Worm (Caenorhabditis elegans) whole organism, early embryonic: ENCODE data around the gene flp-21.

Experiments used
- B0310.2 ChIP-seq: sonication (generic microtip); optimal IDR thresholded peaks from 2 replicates; lab custom pipeline; 2016; ENCODE audit warnings: mild to moderate bottlenecking, missing genetic modification characterization, missing compliant biosample characterization
- F13C5.2 ChIP-seq: sonication (generic microtip); optimal IDR thresholded peaks from 2 replicates; lab custom pipeline; 2017; ENCODE audit warnings: mild to moderate bottlenecking, missing genetic modification characterization, inconsistent platforms, missing compliant biosample characterization
- aly-1 ChIP-seq: sonication (generic microtip); optimal IDR thresholded peaks from 2 replicates; lab custom pipeline; 2016; ENCODE audit warnings: missing genetic modification characterization, missing compliant biosample characterization
- ama-1 ChIP-seq: fragments of 150-350 bp; optimal IDR thresholded peaks from 2 replicates; lab custom pipeline; 2014
- ceh-13 ChIP-seq: fragments of 200-800 bp; sonication (Bioruptor generic); optimal IDR thresholded peaks from 2 replicates; lab custom pipeline; 2018; ENCODE audit warnings: mild to moderate bottlenecking, missing genetic modification characterization, missing compliant biosample characterization
- ceh-36 ChIP-seq: sonication (generic microtip); optimal IDR thresholded peaks from 2 replicates; lab custom pipeline; 2016; ENCODE audit warnings: missing genetic modification characterization, inconsistent platforms, missing compliant biosample characterization
- ets-7 ChIP-seq: sonication (generic microtip); optimal IDR thresholded peaks from 2 replicates; lab custom pipeline; 2016; ENCODE audit warnings: missing genotype, missing genetic modification characterization, missing compliant biosample characterization
- flt-1 ChIP-seq: fragments of 200-800 bp; sonication (Bioruptor generic); IDR thresholded peaks from 2 replicates; pipeline ENCODE4 v1.3.6; 2022; ENCODE audit warnings: missing genetic modification characterization, missing compliant biosample characterization
- hmbx-1 ChIP-seq: sonication (generic microtip); optimal IDR thresholded peaks from 2 replicates; lab custom pipeline; 2016; ENCODE audit warnings: mild to moderate bottlenecking, missing genetic modification characterization, missing compliant biosample characterization
- hmg-4 ChIP-seq: fragments of 200-800 bp; sonication (Bioruptor generic); optimal IDR thresholded peaks from 2 replicates; lab custom pipeline; 2018; ENCODE audit warnings: mild to moderate bottlenecking, missing genetic modification characterization, missing compliant biosample characterization
- hnd-1 ChIP-seq: sonication (generic microtip); optimal IDR thresholded peaks from 2 replicates; lab custom pipeline; 2016; ENCODE audit warnings: missing genetic modification characterization, missing compliant biosample characterization
- pes-1 ChIP-seq: fragments of 200-800 bp; sonication (Bioruptor generic); IDR thresholded peaks from 2 replicates; pipeline ENCODE4 v1.3.6; 2022; ENCODE audit warnings: missing genetic modification reagents, missing genetic modification characterization, missing compliant biosample characterization
- scrt-1 ChIP-seq: fragments of 200-800 bp; sonication (Bioruptor generic); IDR thresholded peaks from 2 replicates; pipeline ENCODE4 v1.3.6; 2022; ENCODE audit warnings: missing genetic modification characterization, missing compliant biosample characterization
- sea-1 ChIP-seq: fragments of 200-800 bp; sonication (Bioruptor generic); conservative IDR thresholded peaks from 2 replicates; pipeline ENCODE4 v1.3.6; 2022; ENCODE audit warnings: missing genetic modification characterization, missing compliant biosample characterization
- tbx-11 ChIP-seq: fragments of 200-800 bp; sonication (Bioruptor generic); IDR thresholded peaks from 2 replicates; pipeline ENCODE4 v1.3.6; 2022; ENCODE audit warnings: missing genetic modification characterization, missing compliant biosample characterization
- tbx-37 ChIP-seq: fragments of 200-800 bp; sonication (Bioruptor generic); conservative IDR thresholded peaks from 2 replicates; pipeline ENCODE4 v1.3.6; 2022; ENCODE audit warnings: missing genetic modification reagents, missing genetic modification characterization, missing compliant biosample characterization
- tra-4 ChIP-seq: sonication (generic microtip); optimal IDR thresholded peaks from 2 replicates; lab custom pipeline; 2017; ENCODE audit warnings: missing genetic modification characterization, missing compliant biosample characterization

flp-21 gene

DNA sequence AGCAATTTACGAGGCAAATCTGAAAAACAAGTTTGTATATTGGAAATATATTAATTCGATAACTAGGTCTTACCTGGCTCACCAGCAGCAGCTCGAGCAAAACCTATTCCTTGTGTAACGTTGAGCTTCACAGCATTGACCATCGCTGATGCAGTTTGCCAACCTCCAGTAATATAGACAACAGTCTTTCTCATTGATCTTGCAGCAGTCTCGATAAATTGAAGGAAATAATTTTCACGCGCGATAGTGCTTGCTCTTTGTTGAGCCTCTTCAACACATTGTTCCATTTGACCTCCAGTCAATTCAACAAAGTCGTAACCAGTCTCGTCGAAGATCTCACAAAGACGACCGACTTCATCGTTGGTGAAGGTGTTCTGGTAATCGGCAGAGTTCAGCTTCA is 17.4 kb downstream of the flp-21 start:
- TF ChIP-seq aly-1 (tag; lab: Kevin White, UChicago) = no peak
- TF ChIP-seq tbx-37 (GFP tag; lab: Robert Waterston, UW) = no peak

DNA sequence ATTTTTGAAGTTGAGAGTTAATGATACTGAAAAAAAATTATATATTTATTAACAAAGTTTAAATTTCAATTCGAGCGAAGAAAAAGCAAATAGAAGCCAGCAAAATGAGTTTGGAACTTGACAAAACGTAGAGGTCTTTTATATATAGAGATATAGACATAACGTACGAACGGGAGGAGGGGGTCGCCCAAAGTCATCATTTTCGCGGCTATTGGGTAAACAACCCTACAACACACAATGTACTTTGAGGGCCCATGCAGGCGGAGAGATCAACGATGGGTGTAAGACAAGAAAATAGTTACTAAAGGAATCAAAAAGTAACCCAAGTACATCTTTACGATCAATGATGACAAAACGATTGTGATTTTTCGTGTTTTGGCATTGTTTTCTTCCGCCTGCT is 18.6 kb downstream of the flp-21 start, which contains the start of gene ZK742.4:
ZK742.4 (minus strand) TSS at position 35 of the 400 bp plus-strand sequence.
- no peak for TF ChIP-seq ama-1

DNA sequence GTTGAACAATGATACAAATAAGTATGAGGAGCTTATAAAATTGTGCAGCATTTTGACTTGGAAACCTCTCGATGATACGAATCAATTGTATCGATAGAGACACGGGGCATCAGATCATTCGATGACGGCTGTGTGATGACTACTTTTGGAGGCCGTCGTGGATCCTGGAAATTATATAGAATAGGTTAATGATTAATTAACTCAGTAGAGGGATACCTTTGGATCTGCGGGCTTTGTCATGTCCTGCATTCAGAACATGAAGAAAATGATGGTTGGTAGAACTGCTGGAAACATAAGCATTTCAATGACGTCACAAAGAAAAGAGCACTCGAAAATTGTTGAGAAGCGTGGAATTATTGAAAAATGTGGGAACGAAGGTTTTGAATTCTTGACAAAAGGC is 21.4 kb downstream of the flp-21 start, which contains the start of gene ZK742.6:
ZK742.6 (minus strand) TSS at position 342 of the 400 bp plus-strand sequence.
- TF ChIP-seq ets-7 (no peak), hnd-1 (tag; lab: Kevin White, UChicago) (no peak), hmbx-1 (tag; lab: Kevin White, UChicago) (no peak), ama-1 (no peak), pes-1 (GFP tag; lab: Robert Waterston, UW) (no peak), ceh-13 (GFP tag; lab: Kevin White, UChicago) (no peak), B0310.2 (tag; lab: Kevin White, UChicago) (no peak), scrt-1 (no peak), tra-4 (no peak), tbx-11 (no peak), flt-1 (GFP tag; lab: Robert Waterston, UW) (no peak), hmg-4 (GFP tag; lab: Kevin White, UChicago) (no peak), ceh-36 (tag; lab: Kevin White, UChicago) (no peak), aly-1 (tag; lab: Kevin White, UChicago) (no peak)

DNA sequence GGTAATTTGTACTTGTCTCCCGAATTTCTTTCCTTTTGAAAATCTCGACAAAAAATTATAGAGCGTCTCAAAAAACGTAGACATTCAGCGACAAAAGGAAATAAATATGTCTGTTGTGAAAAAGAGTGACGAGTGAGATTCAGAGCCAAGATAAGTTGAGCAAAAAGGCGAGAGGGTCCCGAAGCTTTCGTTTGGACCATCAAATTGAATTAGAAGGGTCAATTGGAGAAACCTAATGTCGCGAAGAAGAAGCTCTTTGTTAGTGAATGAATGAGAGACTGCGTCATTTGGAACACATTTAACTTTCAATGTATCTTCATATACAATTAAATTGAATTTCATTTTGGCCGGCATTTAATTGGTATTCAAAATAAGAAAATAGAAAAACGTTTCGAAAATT is 23.3 kb downstream of the flp-21 start:
- TF ChIP-seq scrt-1 (no peak), pes-1 (GFP tag; lab: Robert Waterston, UW) (no peak), hnd-1 (tag; lab: Kevin White, UChicago) (no peak), F13C5.2 (no peak), tbx-11 (no peak), tra-4 (no peak), B0310.2 (tag; lab: Kevin White, UChicago) (no peak), hmbx-1 (tag; lab: Kevin White, UChicago) (no peak), flt-1 (GFP tag; lab: Robert Waterston, UW) (no peak), aly-1 (tag; lab: Kevin White, UChicago) (no peak), sea-1 (GFP tag; lab: Robert Waterston, UW) (no peak), ceh-13 (GFP tag; lab: Kevin White, UChicago) (no peak), ets-7 (no peak), tbx-37 (GFP tag; lab: Robert Waterston, UW) (no peak)

DNA sequence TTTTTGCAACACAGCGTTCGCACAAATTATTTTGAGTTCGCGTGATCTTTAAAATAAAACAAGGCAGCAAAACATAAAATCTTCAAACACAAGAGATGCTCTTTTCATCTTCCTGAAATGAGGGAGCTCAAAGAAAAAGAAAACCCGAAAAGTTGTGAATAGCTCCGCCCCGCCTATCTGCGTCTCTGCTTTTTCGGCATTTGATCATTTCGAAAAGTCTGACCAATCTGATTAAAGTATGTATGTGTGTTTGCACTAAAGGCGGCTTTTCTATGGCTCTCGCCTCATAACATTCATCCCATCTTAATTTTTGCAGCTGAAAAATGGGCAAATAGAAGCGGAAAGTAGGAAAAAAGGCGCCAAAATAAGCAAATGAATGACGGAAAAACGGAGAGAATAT is 26.4 kb downstream of the flp-21 start:
- TF ChIP-seq hnd-1 (tag; lab: Kevin White, UChicago) = no peak
- TF ChIP-seq F13C5.2 = no peak
- no peak for TF ChIP-seq ceh-36 (tag; lab: Kevin White, UChicago)
- no peak for TF ChIP-seq ama-1
- no peak for TF ChIP-seq ceh-13 (GFP tag; lab: Kevin White, UChicago)
- no peak for TF ChIP-seq pes-1 (GFP tag; lab: Robert Waterston, UW)
- no peak for TF ChIP-seq B0310.2 (tag; lab: Kevin White, UChicago)
- TF ChIP-seq tra-4 = no peak
- no peak for TF ChIP-seq hmbx-1 (tag; lab: Kevin White, UChicago)
- TF ChIP-seq tbx-11 = no peak
- no peak for TF ChIP-seq aly-1 (tag; lab: Kevin White, UChicago)
- TF ChIP-seq tbx-37 (GFP tag; lab: Robert Waterston, UW) = no peak
- TF ChIP-seq scrt-1 = no peak

DNA sequence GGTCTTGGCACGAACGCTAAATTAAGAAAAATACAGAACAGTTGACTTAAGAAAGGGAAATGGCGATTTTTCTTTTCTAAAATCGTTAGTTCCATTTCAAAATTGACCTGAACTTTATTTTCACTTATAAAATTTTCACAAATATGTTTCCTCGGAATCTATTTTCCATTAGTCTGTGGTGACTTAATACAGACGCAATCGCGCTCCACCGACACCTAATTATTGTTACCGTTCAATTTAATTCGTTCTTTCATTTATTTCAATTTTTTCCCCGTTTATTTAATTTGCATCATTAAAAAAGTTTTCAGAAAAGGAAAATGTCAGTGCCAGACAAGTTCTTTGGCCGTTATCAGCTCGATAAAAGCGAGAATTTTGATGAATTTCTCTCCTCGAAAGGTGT is 27.1 kb downstream of the flp-21 start, which contains the start of gene lbp-4:
lbp-4 (plus strand) TSS at position 309 of the 400 bp plus-strand sequence.
- TF ChIP-seq hnd-1 (tag; lab: Kevin White, UChicago) = no peak
- TF ChIP-seq B0310.2 (tag; lab: Kevin White, UChicago) = no peak
- no peak for TF ChIP-seq F13C5.2
- peak; percentile 4; the same call in 1 of the 2 replicates for TF ChIP-seq flt-1 (GFP tag; lab: Robert Waterston, UW)
- peak; percentile 3 for TF ChIP-seq ets-7
- TF ChIP-seq ama-1 = no peak
- no peak for TF ChIP-seq sea-1 (GFP tag; lab: Robert Waterston, UW)
- TF ChIP-seq tbx-37 (GFP tag; lab: Robert Waterston, UW) = no peak
- no peak for TF ChIP-seq hmbx-1 (tag; lab: Kevin White, UChicago)
- no peak for TF ChIP-seq ceh-36 (tag; lab: Kevin White, UChicago)
- no peak for TF ChIP-seq ceh-13 (GFP tag; lab: Kevin White, UChicago)
- no peak for TF ChIP-seq hmg-4 (GFP tag; lab: Kevin White, UChicago)
- TF ChIP-seq pes-1 (GFP tag; lab: Robert Waterston, UW) = no peak

DNA sequence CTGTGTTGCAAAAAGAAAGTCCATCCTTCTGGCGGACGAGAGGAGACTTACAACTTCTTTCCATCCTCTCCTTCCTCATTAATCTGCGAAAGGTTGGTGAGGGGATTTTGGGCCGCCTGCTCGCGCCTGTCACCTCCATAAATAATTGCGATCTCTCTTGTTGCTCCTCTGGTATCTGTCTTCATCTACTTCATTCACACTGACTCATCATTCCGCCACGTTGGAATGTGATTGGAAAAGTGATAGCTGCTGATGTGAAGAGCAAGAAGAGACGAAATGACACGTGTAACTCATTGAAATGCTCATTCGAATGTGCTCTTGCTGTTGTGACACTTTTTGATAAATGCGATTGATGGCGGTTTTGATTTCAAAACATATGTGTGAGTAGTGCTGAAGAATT is 29.5 kb downstream of the flp-21 start:
- TF ChIP-seq F13C5.2 (no peak), pes-1 (GFP tag; lab: Robert Waterston, UW) (no peak), tbx-11 (no peak), tra-4 (no peak), hmbx-1 (tag; lab: Kevin White, UChicago) (no peak), hnd-1 (tag; lab: Kevin White, UChicago) (no peak), ets-7 (no peak), ama-1 (no peak), ceh-13 (GFP tag; lab: Kevin White, UChicago) (no peak), tbx-37 (GFP tag; lab: Robert Waterston, UW) (no peak), scrt-1 (no peak)

DNA sequence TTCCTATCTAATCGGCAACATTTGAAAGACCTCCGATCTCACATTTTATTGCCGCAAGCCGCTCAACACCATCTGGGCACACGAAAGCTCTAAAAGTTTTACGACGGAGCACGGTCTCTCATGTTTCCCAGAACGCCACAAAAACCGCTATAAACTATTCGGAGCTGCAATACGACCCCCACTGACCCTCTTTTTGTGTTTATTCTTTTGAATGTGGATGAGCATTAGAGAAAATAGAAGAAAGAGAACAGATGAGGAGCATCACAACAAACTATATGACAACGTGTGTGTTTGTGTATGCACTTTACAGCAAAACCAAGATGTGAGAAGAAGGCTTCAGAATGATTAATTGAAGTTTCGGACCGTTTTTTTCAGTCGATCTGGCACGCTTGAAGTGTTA is 31.0 kb downstream of the flp-21 start:
- TF ChIP-seq scrt-1 (no peak), tbx-37 (GFP tag; lab: Robert Waterston, UW) (no peak), tra-4 (no peak), tbx-11 (no peak), ets-7 (no peak), sea-1 (GFP tag; lab: Robert Waterston, UW) (no peak), hmbx-1 (tag; lab: Kevin White, UChicago) (no peak), F13C5.2 (no peak), pes-1 (GFP tag; lab: Robert Waterston, UW) (no peak), ama-1 (no peak), ceh-13 (GFP tag; lab: Kevin White, UChicago) (no peak), B0310.2 (tag; lab: Kevin White, UChicago) (no peak)
